Fruit fly (Drosophila melanogaster) whole organism, embryonic: ENCODE data around the gene CG12321.

Source experiments
- ATbp ChIP-seq: fragments of 200-800 bp; sonication (Bioruptor generic); optimal IDR thresholded peaks from 2 replicates; lab custom pipeline; 2017; ENCODE audit warnings: missing biosample characterization, mild to moderate bottlenecking, missing genetic modification characterization, missing genetic modification reagents
- Asciz ChIP-seq: fragments of 200-800 bp; sonication (Bioruptor generic); optimal IDR thresholded peaks from 2 replicates; lab custom pipeline; 2017; ENCODE audit warnings: missing biosample characterization, mild to moderate bottlenecking, missing genetic modification characterization, missing genetic modification reagents
- Atf6 ChIP-seq: fragments of 200-800 bp; sonication (Bioruptor generic); IDR thresholded peaks from 2 replicates; pipeline ENCODE4 v1.3.6; 2022; ENCODE audit warnings: missing biosample characterization, missing genetic modification characterization
- Bgb ChIP-seq: fragments of 200-800 bp; sonication (Bioruptor generic); IDR thresholded peaks from 2 replicates; pipeline ENCODE4 v1.3.6; 2022; ENCODE audit warnings: missing biosample characterization, missing genetic modification characterization; ENCODE audit not compliant: partially characterized antibody
- CG10654 ChIP-seq: fragments of 200-800 bp; sonication (Bioruptor generic); optimal IDR thresholded peaks from 2 replicates; lab custom pipeline; 2016; ENCODE audit warnings: missing biosample characterization, missing genetic modification characterization
- CG11695 ChIP-seq: fragments of 200-800 bp; sonication (Bioruptor generic); IDR thresholded peaks from 3 replicates; pipeline ENCODE4 v1.3.6; 2022; ENCODE audit warnings: missing biosample characterization, missing genetic modification characterization
- CG12155 ChIP-seq: fragments of 200-800 bp; sonication (Bioruptor generic); optimal IDR thresholded peaks from 3 replicates; lab custom pipeline; 2016; ENCODE audit warnings: missing biosample characterization, missing genetic modification characterization
- CG12236 ChIP-seq: fragments of 200-800 bp; sonication (Bioruptor generic); optimal IDR thresholded peaks from 2 replicates; lab custom pipeline; 2016; ENCODE audit warnings: missing biosample characterization, missing genetic modification characterization
- CG13775 ChIP-seq: fragments of 200-800 bp; sonication (Bioruptor generic); optimal IDR thresholded peaks from 3 replicates; lab custom pipeline; 2017; ENCODE audit warnings: missing biosample characterization, mild to moderate bottlenecking, missing genetic modification characterization
- CG14860 ChIP-seq: fragments of 200-800 bp; sonication (Bioruptor generic); IDR thresholded peaks from 3 replicates; pipeline ENCODE4 v1.3.6; 2022; ENCODE audit warnings: missing biosample characterization, missing genetic modification characterization; ENCODE audit not compliant: partially characterized antibody
- CG15479 ChIP-seq: fragments of 200-800 bp; sonication (Bioruptor generic); optimal IDR thresholded peaks from 3 replicates; lab custom pipeline; 2019; ENCODE audit warnings: missing biosample characterization, mild to moderate bottlenecking, missing genetic modification characterization, moderate library complexity
- CG17359 ChIP-seq: fragments of 200-800 bp; sonication (Bioruptor generic); optimal IDR thresholded peaks from 3 replicates; lab custom pipeline; 2018; ENCODE audit warnings: missing biosample characterization, mild to moderate bottlenecking, missing genetic modification characterization, moderate library complexity
- CG17361 ChIP-seq: fragments of 200-800 bp; sonication (Bioruptor generic); IDR thresholded peaks from 3 replicates; pipeline ENCODE4 v1.3.6; 2022; ENCODE audit warnings: missing biosample characterization, missing genetic modification characterization
- CG18599 ChIP-seq: fragments of 200-800 bp; sonication (Bioruptor generic); optimal IDR thresholded peaks from 3 replicates; lab custom pipeline; 2017; ENCODE audit warnings: missing biosample characterization, missing genetic modification characterization, mild to moderate bottlenecking, moderate library complexity, missing genetic modification reagents
- CG18764 ChIP-seq: fragments of 200-800 bp; sonication (Bioruptor generic); optimal IDR thresholded peaks from 3 replicates; lab custom pipeline; 2016; ENCODE audit warnings: missing biosample characterization, missing genetic modification characterization
- CG2116 ChIP-seq: fragments of 200-800 bp; sonication (Bioruptor generic); optimal IDR thresholded peaks from 3 replicates; lab custom pipeline; 2018; ENCODE audit warnings: missing biosample characterization, mild to moderate bottlenecking, missing genetic modification characterization
- CG7839 ChIP-seq: fragments of 200-800 bp; sonication (Bioruptor generic); optimal IDR thresholded peaks from 3 replicates; lab custom pipeline; 2018; ENCODE audit warnings: missing biosample characterization, mild to moderate bottlenecking, missing genetic modification characterization, moderate library complexity
- CG8388 ChIP-seq: fragments of 200-800 bp; sonication (Bioruptor generic); optimal IDR thresholded peaks from 2 replicates; lab custom pipeline; 2019; ENCODE audit warnings: missing biosample characterization, mild to moderate bottlenecking, missing genetic modification characterization, moderate library complexity
- CG9609 ChIP-seq: fragments of 200-800 bp; sonication (Bioruptor generic); optimal IDR thresholded peaks from 3 replicates; lab custom pipeline; 2016; ENCODE audit warnings: missing biosample characterization, missing genetic modification characterization
- CG9817 ChIP-seq: fragments of 200-800 bp; sonication (Bioruptor generic); optimal IDR thresholded peaks from 2 replicates; lab custom pipeline; 2018; ENCODE audit warnings: missing biosample characterization, mild to moderate bottlenecking, missing genetic modification characterization, moderate library complexity
- CHES-1-like ChIP-seq: fragments of 200-800 bp; sonication (Bioruptor generic); optimal IDR thresholded peaks from 2 replicates; lab custom pipeline; 2016; ENCODE audit warnings: missing biosample characterization, missing genetic modification characterization
- Camta ChIP-seq: fragments of 200-800 bp; sonication (Bioruptor generic); optimal IDR thresholded peaks from 2 replicates; lab custom pipeline; 2016; ENCODE audit warnings: missing biosample characterization, missing genetic modification characterization
- Dll ChIP-seq: fragments of 200-800 bp; sonication (Bioruptor generic); IDR thresholded peaks from 4 replicates; pipeline ENCODE4 v1.3.6; 2022; ENCODE audit warnings: missing biosample characterization, missing genetic modification characterization; ENCODE audit not compliant: partially characterized antibody
- GATAe ChIP-seq: fragments of 200-800 bp; sonication (Bioruptor generic); conservative IDR thresholded peaks from 2 replicates; pipeline ENCODE4 v1.3.6; 2022; ENCODE audit warnings: missing biosample characterization, missing genetic modification characterization
- Hr3 ChIP-seq: fragments of 200-800 bp; sonication (Bioruptor generic); optimal IDR thresholded peaks from 3 replicates; lab custom pipeline; 2016; ENCODE audit warnings: missing biosample characterization, missing genetic modification characterization
- Hsf ChIP-seq: fragments of 200-800 bp; sonication (Bioruptor generic); optimal IDR thresholded peaks from 3 replicates; lab custom pipeline; 2016; ENCODE audit warnings: missing biosample characterization, missing genetic modification characterization
- MBD-R2 ChIP-seq: fragments of 200-800 bp; sonication (Bioruptor generic); IDR thresholded peaks from 2 replicates; pipeline ENCODE4 v1.3.6; 2022; ENCODE audit warnings: missing biosample characterization, missing genetic modification characterization
- MTF-1 ChIP-seq: fragments of 200-800 bp; sonication (Bioruptor generic); optimal IDR thresholded peaks from 2 replicates; lab custom pipeline; 2018; ENCODE audit warnings: missing biosample characterization, mild to moderate bottlenecking, missing genetic modification characterization, borderline replicate concordance
- NFAT ChIP-seq: fragments of 200-800 bp; sonication (Bioruptor generic); IDR thresholded peaks from 2 replicates; pipeline ENCODE4 v1.3.6; 2022; ENCODE audit warnings: missing biosample characterization, missing genetic modification characterization
- Ravus ChIP-seq: fragments of 200-800 bp; sonication (Bioruptor generic); IDR thresholded peaks from 2 replicates; pipeline ENCODE4 v1.3.6; 2022; ENCODE audit warnings: missing biosample characterization, missing genetic modification characterization
- Scr ChIP-seq: fragments of 200-800 bp; sonication (Bioruptor generic); IDR thresholded peaks from 2 replicates; pipeline ENCODE4 v1.3.6; 2022; ENCODE audit warnings: missing biosample characterization, missing genetic modification characterization; ENCODE audit not compliant: partially characterized antibody
- Side ChIP-seq: fragments of 200-800 bp; sonication (Bioruptor generic); optimal IDR thresholded peaks from 2 replicates; lab custom pipeline; 2016; ENCODE audit warnings: missing biosample characterization, missing genetic modification characterization
- Spps ChIP-seq: fragments of 200-800 bp; sonication (Bioruptor generic); optimal IDR thresholded peaks from 2 replicates; lab custom pipeline; 2018; ENCODE audit warnings: missing biosample characterization, mild to moderate bottlenecking, missing genetic modification characterization
- Ssrp ChIP-seq: fragments of 200-800 bp; sonication (Bioruptor generic); optimal IDR thresholded peaks from 2 replicates; lab custom pipeline; 2018; ENCODE audit warnings: missing biosample characterization, mild to moderate bottlenecking, missing genetic modification characterization, moderate library complexity
- amos ChIP-seq: fragments of 200-800 bp; sonication (Bioruptor generic); IDR thresholded peaks from 2 replicates; pipeline ENCODE4 v1.3.6; 2022; ENCODE audit warnings: missing biosample characterization, missing genetic modification characterization; ENCODE audit not compliant: partially characterized antibody
- bab2 ChIP-seq: fragments of 200-800 bp; sonication (Bioruptor generic); optimal IDR thresholded peaks from 2 replicates; lab custom pipeline; 2016; ENCODE audit warnings: missing biosample characterization, missing genetic modification characterization
- bbx ChIP-seq: fragments of 200-800 bp; sonication (Bioruptor generic); IDR thresholded peaks from 2 replicates; pipeline ENCODE4 v1.3.6; 2022; ENCODE audit warnings: missing biosample characterization, missing genetic modification characterization; ENCODE audit not compliant: partially characterized antibody
- chif ChIP-seq, 2 experiments: fragments of 200-800 bp; sonication (Bioruptor generic); optimal IDR thresholded peaks; 3 replicates each; lab custom pipeline; 2016; ENCODE audit warnings: missing biosample characterization in 2 of 2, missing genetic modification characterization in 2 of 2
- crc ChIP-seq: fragments of 200-800 bp; sonication (Bioruptor generic); optimal IDR thresholded peaks from 2 replicates; lab custom pipeline; 2016; ENCODE audit warnings: missing biosample characterization, missing genetic modification characterization
- dm ChIP-seq: fragments of 200-800 bp; sonication (Bioruptor generic); optimal IDR thresholded peaks from 3 replicates; lab custom pipeline; 2016; ENCODE audit warnings: missing biosample characterization, missing genetic modification characterization
- ems ChIP-seq: fragments of 200-800 bp; sonication (Bioruptor generic); optimal IDR thresholded peaks from 3 replicates; lab custom pipeline; 2016; ENCODE audit warnings: missing biosample characterization, missing genetic modification characterization
- hbn ChIP-seq: fragments of 200-800 bp; sonication (Bioruptor generic); IDR thresholded peaks from 2 replicates; pipeline ENCODE4 v1.3.6; 2022; ENCODE audit warnings: missing biosample characterization, missing genetic modification characterization; ENCODE audit not compliant: partially characterized antibody
- kah ChIP-seq: fragments of 200-800 bp; sonication (Bioruptor generic); optimal IDR thresholded peaks from 2 replicates; lab custom pipeline; 2018; ENCODE audit warnings: missing biosample characterization, mild to moderate bottlenecking, missing genetic modification characterization
- mam ChIP-seq: fragments of 200-800 bp; sonication (Bioruptor generic); optimal IDR thresholded peaks from 3 replicates; lab custom pipeline; 2016; ENCODE audit warnings: missing biosample characterization, missing genetic modification characterization
- row ChIP-seq: fragments of 200-800 bp; sonication (Bioruptor generic); IDR thresholded peaks from 3 replicates; pipeline ENCODE4 v1.3.6; 2022; ENCODE audit warnings: missing biosample characterization, missing genetic modification characterization
- seq ChIP-seq: fragments of 200-800 bp; sonication (Bioruptor generic); IDR thresholded peaks from 2 replicates; pipeline ENCODE4 v1.3.6; 2022; ENCODE audit warnings: missing biosample characterization, missing genetic modification characterization
- stwl ChIP-seq: fragments of 200-800 bp; sonication (Bioruptor generic); optimal IDR thresholded peaks from 3 replicates; lab custom pipeline; 2018; ENCODE audit warnings: missing biosample characterization, mild to moderate bottlenecking, missing genetic modification characterization, moderate library complexity
- tin ChIP-seq: fragments of 200-800 bp; sonication (Bioruptor generic); optimal IDR thresholded peaks from 3 replicates; lab custom pipeline; 2016; ENCODE audit warnings: missing biosample characterization, missing genetic modification characterization
- tna ChIP-seq: fragments of 200-800 bp; sonication (Bioruptor generic); IDR thresholded peaks from 2 replicates; pipeline ENCODE4 v1.3.6; 2022; ENCODE audit warnings: missing biosample characterization, missing genetic modification characterization; ENCODE audit not compliant: partially characterized antibody
- vvl ChIP-seq: fragments of 200-800 bp; sonication (Bioruptor generic); IDR thresholded peaks from 2 replicates; pipeline ENCODE4 v1.3.6; 2022; ENCODE audit warnings: missing biosample characterization, missing genetic modification characterization

Gene CG12321

dm6 chr3R:18215300-18215699 is 26.8 kb upstream of the CG12321 start (continued):
- TF ChIP-seq CG9609 (GFP tag; lab: Kevin White, UChicago) = peak; percentile 26
- peak; percentile 1 for TF ChIP-seq CG18764 (GFP tag; lab: Kevin White, UChicago)
- TF ChIP-seq Atf6 (GFP tag; lab: Robert Waterston, UW) = peak; percentile 10; the same call in 1 of the 2 replicates
- no peak for TF ChIP-seq Ravus (GFP tag; lab: Robert Waterston, UW)
- no peak for TF ChIP-seq Side (GFP tag; lab: Kevin White, UChicago)
- TF ChIP-seq ems (GFP tag; lab: Kevin White, UChicago) = peak; percentile 15
- no peak for TF ChIP-seq CHES-1-like (GFP tag; lab: Kevin White, UChicago)
- no peak for TF ChIP-seq MTF-1 (GFP tag; lab: Kevin White, UChicago)
- peak; percentile 1 for TF ChIP-seq Hr3 (GFP tag; lab: Kevin White, UChicago)
- no peak for TF ChIP-seq CG17361
- TF ChIP-seq Asciz = no peak
- peak; percentile 41 for TF ChIP-seq CG12155
- TF ChIP-seq CG9817 (tag; lab: Kevin White, UChicago) = peak; percentile 26
- peak; percentile 9 for TF ChIP-seq CG10654
- TF ChIP-seq ATbp (GFP tag; lab: Kevin White, UChicago) = no peak
- peak; percentile 29 for TF ChIP-seq crc (GFP tag; lab: Kevin White, UChicago)
- TF ChIP-seq CG15479 = no peak
- TF ChIP-seq MBD-R2 (GFP tag; lab: Robert Waterston, UW) = peak; percentile 57
- peak; percentile 38 for TF ChIP-seq bab2 (GFP tag; lab: Kevin White, UChicago)
- TF ChIP-seq CG12236 (GFP tag; lab: Kevin White, UChicago) = no peak
- TF ChIP-seq CG14860 (GFP tag; lab: Robert Waterston, UW) = 0 out of 3 replicates have a peak, but pooled peaks have one; percentile 36
- TF ChIP-seq bbx (GFP tag; lab: Robert Waterston, UW) = peak; percentile 46
- peak; percentile 86 for TF ChIP-seq Dll (GFP tag; lab: Robert Waterston, UW)
- TF ChIP-seq chif (GFP tag; optimal IDR thresholded peaks at IDR 0.05; lab: Kevin White, UChicago) = peak in 1 of 2 experiments; percentile 19
- peak; percentile 81 for TF ChIP-seq Bgb
- no peak for TF ChIP-seq kah (GFP tag; lab: Kevin White, UChicago)
- TF ChIP-seq CG13775 = peak; percentile 31
- peak; percentile 39; the same call in 1 of the 2 replicates for TF ChIP-seq NFAT (GFP tag; lab: Robert Waterston, UW)
- TF ChIP-seq stwl = peak; percentile 67
- TF ChIP-seq CG18599 (GFP tag; lab: Kevin White, UChicago) = peak; percentile 7
- TF ChIP-seq CG17359 (tag; lab: Kevin White, UChicago) = peak; percentile 19
- no peak for TF ChIP-seq dm (GFP tag; lab: Kevin White, UChicago)
- peak; percentile 28 for TF ChIP-seq Camta (GFP tag; lab: Kevin White, UChicago)
- peak; percentile 4 for TF ChIP-seq Ssrp
- peak; percentile 66 for TF ChIP-seq Hsf (GFP tag; lab: Kevin White, UChicago)
- peak; percentile 14; the same call in 1 of the 2 replicates for TF ChIP-seq tna (GFP tag; lab: Robert Waterston, UW)
- TF ChIP-seq row = peak; percentile 66
- TF ChIP-seq mam (GFP tag; lab: Kevin White, UChicago) = peak; percentile 52
- no peak for TF ChIP-seq Spps
- peak; percentile 54 for TF ChIP-seq tin (GFP tag; lab: Kevin White, UChicago)
- no peak for TF ChIP-seq CG11695
- peak; percentile 79 for TF ChIP-seq Scr (GFP tag; lab: Robert Waterston, UW)
- peak; percentile 79 for TF ChIP-seq hbn (GFP tag; lab: Robert Waterston, UW)
- TF ChIP-seq CG2116 (GFP tag; lab: Kevin White, UChicago) = peak; percentile 53
- no peak for TF ChIP-seq CG8388
- TF ChIP-seq seq (GFP tag; lab: Robert Waterston, UW) = no peak
- TF ChIP-seq GATAe (GFP tag; lab: Robert Waterston, UW) = no peak
- no peak; the same call in 1 of the 2 replicates for TF ChIP-seq vvl (GFP tag; lab: Robert Waterston, UW)
- peak; percentile 70 for TF ChIP-seq amos (GFP tag; lab: Robert Waterston, UW)
- peak; percentile 40 for TF ChIP-seq CG7839 (tag; lab: Kevin White, UChicago)
